ENCODE assay signal across 5 fruit fly cellular contexts in the genomic region with DNA sequence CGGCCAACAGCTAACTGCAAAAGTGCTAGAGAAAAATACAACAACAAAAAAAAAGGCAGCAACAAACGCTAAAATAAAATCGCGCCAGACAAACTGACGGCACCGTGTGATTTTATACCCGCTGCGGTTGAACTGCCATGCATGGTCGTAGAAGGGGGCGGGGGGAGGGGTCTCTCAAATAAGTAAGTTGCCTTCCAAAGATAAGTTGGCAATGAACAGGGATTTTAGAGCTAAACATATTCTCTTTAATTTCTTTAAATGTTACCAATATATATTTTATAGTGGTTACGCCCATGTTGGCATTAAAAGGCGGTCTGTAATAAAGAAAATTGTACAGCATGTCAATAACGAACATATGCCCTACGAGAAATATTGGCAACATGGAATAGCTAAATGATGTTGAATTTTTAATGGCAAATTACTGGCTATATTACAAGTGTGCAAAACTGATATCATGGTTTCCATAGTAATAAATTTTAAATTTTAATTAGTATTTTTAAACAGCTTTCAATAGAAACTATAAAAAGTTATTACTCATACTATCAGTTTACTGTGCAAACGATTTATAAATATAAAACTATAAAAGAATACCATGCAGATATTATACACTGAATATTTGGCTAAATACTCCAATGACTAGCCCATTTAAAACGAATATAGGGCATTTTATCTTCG.
TF ChIP-seq lines count a peak whose summit lies in the region.

No protein-coding gene starts in this region.

- TF ChIP-seq CTCF in whole organism, embryonic (GFP tag; optimal IDR thresholded peaks at IDR 0.05; lab: Kevin White, UChicago): no peak

TF ChIP-seq in whole organism, adult, 20 proteins besides CTCF, POLR2A, EP300 and RAD21 (continues in another document):
- TF ChIP-seq Mnt (GFP tag; optimal IDR thresholded peaks at IDR 0.05; lab: Kevin White, UChicago) (peak; percentile 32), ovo (GFP tag; optimal IDR thresholded peaks at IDR 0.05; lab: Kevin White, UChicago) (peak; percentile 64), pad (GFP tag; optimal IDR thresholded peaks at IDR 0.05; lab: Kevin White, UChicago) (peak; percentile 69), kay (GFP tag; lab: Kevin White, UChicago; ENCODE audit: borderline replicate concordance) (no peak), tj (GFP tag; optimal IDR thresholded peaks at IDR 0.05; lab: Kevin White, UChicago) (peak; percentile 61), CG1620 (GFP tag; optimal IDR thresholded peaks at IDR 0.05; lab: Kevin White, UChicago) (peak; percentile 83), Crg-1 (GFP tag; optimal IDR thresholded peaks at IDR 0.05; lab: Kevin White, UChicago) (peak; percentile 90), CG5204 (GFP tag; optimal IDR thresholded peaks at IDR 0.05; lab: Kevin White, UChicago) (peak; percentile 93), CG33017 (tag; optimal IDR thresholded peaks at IDR 0.05; lab: Kevin White, UChicago) (peak; percentile 95), CG12768 (GFP tag; optimal IDR thresholded peaks at IDR 0.05; lab: Kevin White, UChicago) (peak; percentile 93), CG7045 (GFP tag; optimal IDR thresholded peaks at IDR 0.05; lab: Kevin White, UChicago) (peak; percentile 89), cic (GFP tag; optimal IDR thresholded peaks at IDR 0.05; lab: Kevin White, UChicago) (peak; percentile 58), CG7101 (tag; optimal IDR thresholded peaks at IDR 0.05; lab: Kevin White, UChicago) (peak; percentile 91), Hr96 (GFP tag; optimal IDR thresholded peaks at IDR 0.05; lab: Kevin White, UChicago) (peak; percentile 86), Clk (GFP tag; optimal IDR thresholded peaks at IDR 0.05; lab: Kevin White, UChicago) (peak; percentile 73), CG14711 (tag; optimal IDR thresholded peaks at IDR 0.05; lab: Kevin White, UChicago) (peak; percentile 87)

TF ChIP-seq in whole organism, embryonic, 481 proteins besides CTCF, POLR2A, EP300 and RAD21 (continues in another document):
- TF ChIP-seq h (optimal IDR thresholded peaks at IDR 0.05; lab: Kevin White, UChicago): no peak
- TF ChIP-seq CG7786 (GFP tag; optimal IDR thresholded peaks at IDR 0.05; lab: Kevin White, UChicago): peak; percentile 73
- peak; percentile 83 for TF ChIP-seq CG1603 (tag; optimal IDR thresholded peaks at IDR 0.05; lab: Kevin White, UChicago)
- TF ChIP-seq CG33557 (GFP tag; optimal IDR thresholded peaks at IDR 0.05; lab: Kevin White, UChicago): no peak
- TF ChIP-seq NC2α (GFP tag; optimal IDR thresholded peaks at IDR 0.05; lab: Kevin White, UChicago): peak; percentile 20
- peak; percentile 52 for TF ChIP-seq CG7556 (GFP tag; optimal IDR thresholded peaks at IDR 0.05; lab: Kevin White, UChicago)
- TF ChIP-seq CG11085 (GFP tag; IDR thresholded peaks at IDR 0.05; lab: Robert Waterston, UW): peak; percentile 48; the same call in 1 of the 2 replicates
- TF ChIP-seq CG17359 (tag; optimal IDR thresholded peaks at IDR 0.05; lab: Kevin White, UChicago): peak; percentile 83
- TF ChIP-seq otp (GFP tag; IDR thresholded peaks at IDR 0.05; lab: Robert Waterston, UW): peak; percentile 89
- TF ChIP-seq hkb (optimal IDR thresholded peaks at IDR 0.05; lab: Kevin White, UChicago): no peak
- TF ChIP-seq hkb (GFP tag; IDR thresholded peaks at IDR 0.05; lab: Robert Waterston, UW): peak; percentile 61
- peak; percentile 95 for TF ChIP-seq sens (GFP tag; lab: Kevin White, UChicago)
- peak; percentile 39 for TF ChIP-seq CG9437 (GFP tag; optimal IDR thresholded peaks at IDR 0.05; lab: Kevin White, UChicago)
- peak; percentile 67 for TF ChIP-seq CG17612 (GFP tag; IDR thresholded peaks at IDR 0.05; lab: Robert Waterston, UW)
- 0 out of 2 replicates have a peak, but pooled peaks have one; percentile 50 for TF ChIP-seq Poxn (GFP tag; IDR thresholded peaks at IDR 0.05; lab: Robert Waterston, UW)
- no peak for TF ChIP-seq Nf-YC (tag; optimal IDR thresholded peaks at IDR 0.05; lab: Kevin White, UChicago)
- TF ChIP-seq CG10431 (GFP tag; optimal IDR thresholded peaks at IDR 0.05; lab: Kevin White, UChicago): no peak

TF ChIP-seq in whole organism, prepupa, 60 proteins besides CTCF, POLR2A, EP300 and RAD21 (continues in another document):
- TF ChIP-seq CG34406 (GFP tag; optimal IDR thresholded peaks at IDR 0.05; lab: Kevin White, UChicago) (peak; percentile 97), CG6854 (GFP tag; optimal IDR thresholded peaks at IDR 0.05; lab: Kevin White, UChicago) (peak; percentile 4), CG1621 (tag; optimal IDR thresholded peaks at IDR 0.05; lab: Kevin White, UChicago) (peak; percentile 95), CG6276 (GFP tag; optimal IDR thresholded peaks at IDR 0.05; lab: Kevin White, UChicago) (peak; percentile 84), CG7368 (GFP tag; optimal IDR thresholded peaks at IDR 0.05; lab: Kevin White, UChicago) (peak; percentile 92), fd85E (GFP tag; optimal IDR thresholded peaks at IDR 0.05; lab: Kevin White, UChicago) (peak; percentile 72), CG10631 (GFP tag; optimal IDR thresholded peaks at IDR 0.05; lab: Kevin White, UChicago) (peak; percentile 97), salr (GFP tag; optimal IDR thresholded peaks at IDR 0.05; lab: Kevin White, UChicago) (peak; percentile 91 to 95), CG8119 (GFP tag; IDR thresholded peaks at IDR 0.05; lab: Robert Waterston, UW) (peak; percentile 94), CG8319 (GFP tag; optimal IDR thresholded peaks at IDR 0.05; lab: Kevin White, UChicago) (peak; percentile 93), CG6808 (GFP tag; optimal IDR thresholded peaks at IDR 0.05; lab: Kevin White, UChicago) (peak; percentile 76), Hr4 (GFP tag; optimal IDR thresholded peaks at IDR 0.05; lab: Kevin White, UChicago) (peak; percentile 97), cyc (GFP tag; optimal IDR thresholded peaks at IDR 0.05; lab: Kevin White, UChicago) (peak; percentile 90), CG11902 (GFP tag; optimal IDR thresholded peaks at IDR 0.05; lab: Kevin White, UChicago) (peak; percentile 96), ss (GFP tag; optimal IDR thresholded peaks at IDR 0.05; lab: Kevin White, UChicago) (peak; percentile 76 to 91), Sox14 (GFP tag; optimal IDR thresholded peaks at IDR 0.05; lab: Kevin White, UChicago) (peak; percentile 95), CG10669 (GFP tag; optimal IDR thresholded peaks at IDR 0.05; lab: Kevin White, UChicago) (peak; percentile 90)

TF ChIP-seq in whole organism, pupa, 21 proteins besides CTCF, POLR2A, EP300 and RAD21 (continues in another document):
- TF ChIP-seq Snoo (tag; optimal IDR thresholded peaks at IDR 0.05; lab: Kevin White, UChicago): peak; percentile 95
- peak; percentile 94 for TF ChIP-seq Pif1A (GFP tag; optimal IDR thresholded peaks at IDR 0.05; lab: Kevin White, UChicago)
- TF ChIP-seq EcR (GFP tag; optimal IDR thresholded peaks at IDR 0.05; lab: Kevin White, UChicago): peak; percentile 49
- TF ChIP-seq Pif1B (GFP tag; optimal IDR thresholded peaks at IDR 0.05; lab: Kevin White, UChicago): peak; percentile 89
- TF ChIP-seq CG4496 (GFP tag; IDR thresholded peaks at IDR 0.05; lab: Robert Waterston, UW): peak; percentile 95
- TF ChIP-seq CG12605 (GFP tag; IDR thresholded peaks at IDR 0.05; lab: Robert Waterston, UW): peak; percentile 88
- TF ChIP-seq CG34367 (tag; optimal IDR thresholded peaks at IDR 0.05; lab: Kevin White, UChicago): peak; percentile 94
- peak; percentile 96 for TF ChIP-seq Ets98B (GFP tag; IDR thresholded peaks at IDR 0.05; lab: Robert Waterston, UW)
- peak; percentile 69 for TF ChIP-seq D1 (tag; optimal IDR thresholded peaks at IDR 0.05; lab: Kevin White, UChicago)
- TF ChIP-seq gl (tag; optimal IDR thresholded peaks at IDR 0.05; lab: Kevin White, UChicago): peak; percentile 81
- peak; percentile 89 for TF ChIP-seq CG8159 (tag; optimal IDR thresholded peaks at IDR 0.05; lab: Kevin White, UChicago)
- TF ChIP-seq CG10348 (GFP tag; IDR thresholded peaks at IDR 0.05; lab: Robert Waterston, UW): peak; percentile 93
- peak; percentile 87 for TF ChIP-seq CG13204 (GFP tag; optimal IDR thresholded peaks at IDR 0.05; lab: Kevin White, UChicago)
- peak; percentile 81 for TF ChIP-seq CG14655 (GFP tag; optimal IDR thresholded peaks at IDR 0.05; lab: Kevin White, UChicago)
- peak; percentile 87 for TF ChIP-seq rn (GFP tag; IDR thresholded peaks at IDR 0.05; lab: Robert Waterston, UW)
- peak; percentile 94 for TF ChIP-seq CG15710 (tag; optimal IDR thresholded peaks at IDR 0.05; lab: Kevin White, UChicago)
- TF ChIP-seq CG9948 (tag; optimal IDR thresholded peaks at IDR 0.05; lab: Kevin White, UChicago): peak; percentile 81
- TF ChIP-seq fd96Ca (GFP tag; IDR thresholded peaks at IDR 0.05; lab: Robert Waterston, UW): peak; percentile 97
- peak; percentile 87 for TF ChIP-seq CG17806 (tag; optimal IDR thresholded peaks at IDR 0.05; lab: Kevin White, UChicago)

TF ChIP-seq in whole organism, wandering third instar larva, 38 proteins besides CTCF, POLR2A, EP300 and RAD21 (continues in another document):
- TF ChIP-seq sv (GFP tag; optimal IDR thresholded peaks at IDR 0.05; lab: Kevin White, UChicago) (peak; percentile 58), br (GFP tag; optimal IDR thresholded peaks at IDR 0.05; lab: Kevin White, UChicago) (peak; percentile 94), dl (GFP tag; optimal IDR thresholded peaks at IDR 0.05; lab: Kevin White, UChicago; ENCODE audit: insufficient read depth in 1 of 2, partially characterized antibody in 2 of 2) (no peak), Hnf4 (GFP tag; optimal IDR thresholded peaks at IDR 0.05; lab: Kevin White, UChicago) (peak; percentile 88), CrebA (GFP tag; optimal IDR thresholded peaks at IDR 0.05; lab: Kevin White, UChicago; ENCODE audit: borderline replicate concordance) (peak; percentile 9), Mio (GFP tag; optimal IDR thresholded peaks at IDR 0.05; lab: Kevin White, UChicago) (peak; percentile 58), dmrt93B (GFP tag; optimal IDR thresholded peaks at IDR 0.05; lab: Kevin White, UChicago) (peak; percentile 64), CG32264 (GFP tag; optimal IDR thresholded peaks at IDR 0.05; lab: Kevin White, UChicago) (peak; percentile 31), brk (GFP tag; optimal IDR thresholded peaks at IDR 0.05; lab: Kevin White, UChicago) (peak; percentile 61), CG9705 (GFP tag; optimal IDR thresholded peaks at IDR 0.05; lab: Kevin White, UChicago) (peak; percentile 44), woc (GFP tag; optimal IDR thresholded peaks at IDR 0.05; lab: Kevin White, UChicago) (no peak), fru (GFP tag; optimal IDR thresholded peaks at IDR 0.05; lab: Kevin White, UChicago) (peak; percentile 85), Myc (optimal IDR thresholded peaks at IDR 0.05; lab: Kevin White, UChicago) (no peak), foxo (GFP tag; optimal IDR thresholded peaks at IDR 0.05; lab: Kevin White, UChicago) (peak in 1 of 2 experiments; percentile 96), usp (GFP tag; optimal IDR thresholded peaks at IDR 0.05; lab: Kevin White, UChicago) (no peak), Abd-B (GFP tag; optimal IDR thresholded peaks at IDR 0.05; lab: Kevin White, UChicago) (no peak), psq (GFP tag; optimal IDR thresholded peaks at IDR 0.05; lab: Kevin White, UChicago) (peak; percentile 88), tai (GFP tag; optimal IDR thresholded peaks at IDR 0.05; lab: Kevin White, UChicago) (peak; percentile 93), sage (GFP tag; optimal IDR thresholded peaks at IDR 0.05; lab: Kevin White, UChicago) (peak; percentile 54), jim (GFP tag; optimal IDR thresholded peaks at IDR 0.05; lab: Kevin White, UChicago) (peak; percentile 7)
